Fruit fly (Drosophila melanogaster) whole organism, embryonic: ENCODE measurements around the gene Cdc37.

Experiments used
- Atf3 ChIP-seq: fragments of 200-800 bp; sonication (Bioruptor generic); optimal IDR thresholded peaks from 3 replicates; lab custom pipeline; 2016; ENCODE audit warnings: missing biosample characterization, missing genetic modification characterization
- B-H2 ChIP-seq: fragments of 200-800 bp; sonication (Bioruptor generic); optimal IDR thresholded peaks from 2 replicates; lab custom pipeline; 2018; ENCODE audit warnings: missing biosample characterization, mild to moderate bottlenecking, missing genetic modification characterization
- C15 ChIP-seq: fragments of 200-800 bp; sonication (Bioruptor generic); IDR thresholded peaks from 3 replicates; pipeline ENCODE4 v1.3.6; 2022; ENCODE audit warnings: missing biosample characterization, missing genetic modification characterization
- CG1024 ChIP-seq: fragments of 200-800 bp; sonication (Bioruptor generic); IDR thresholded peaks from 2 replicates; pipeline ENCODE4 v1.3.6; 2022; ENCODE audit warnings: missing biosample characterization, missing genetic modification characterization
- CG11398 ChIP-seq: fragments of 200-800 bp; sonication (Bioruptor generic); optimal IDR thresholded peaks from 2 replicates; lab custom pipeline; 2016; ENCODE audit warnings: missing biosample characterization, missing genetic modification characterization
- CG11456 ChIP-seq: fragments of 200-800 bp; sonication (Bioruptor generic); IDR thresholded peaks from 3 replicates; pipeline ENCODE4 v1.3.6; 2022; ENCODE audit warnings: missing biosample characterization, missing genetic modification characterization
- CG11560 ChIP-seq: fragments of 200-800 bp; sonication (Bioruptor generic); IDR thresholded peaks from 3 replicates; pipeline ENCODE4 v1.3.6; 2022; ENCODE audit warnings: missing biosample characterization, missing genetic modification characterization
- CG12219 ChIP-seq: fragments of 200-800 bp; sonication (Bioruptor generic); optimal IDR thresholded peaks from 3 replicates; lab custom pipeline; 2018; ENCODE audit warnings: missing biosample characterization, mild to moderate bottlenecking, missing genetic modification characterization
- CG12769 ChIP-seq: fragments of 200-800 bp; sonication (Bioruptor generic); optimal IDR thresholded peaks from 2 replicates; lab custom pipeline; 2019; ENCODE audit warnings: missing biosample characterization, mild to moderate bottlenecking, missing genetic modification characterization, moderate library complexity
- CG13775 ChIP-seq: fragments of 200-800 bp; sonication (Bioruptor generic); optimal IDR thresholded peaks from 3 replicates; lab custom pipeline; 2017; ENCODE audit warnings: missing biosample characterization, mild to moderate bottlenecking, missing genetic modification characterization
- CG14014 ChIP-seq: fragments of 200-800 bp; sonication (Bioruptor generic); IDR thresholded peaks from 2 replicates; pipeline ENCODE4 v1.3.6; 2022; ENCODE audit warnings: missing biosample characterization, missing genetic modification characterization
- CG14050 ChIP-seq: fragments of 200-800 bp; sonication (Bioruptor generic); IDR thresholded peaks from 3 replicates; pipeline ENCODE4 v1.3.6; 2022; ENCODE audit warnings: missing biosample characterization, missing genetic modification characterization
- CG14965 ChIP-seq: fragments of 200-800 bp; sonication (Bioruptor generic); optimal IDR thresholded peaks from 2 replicates; lab custom pipeline; 2016; ENCODE audit warnings: missing biosample characterization, missing genetic modification characterization, borderline replicate concordance
- CG1647 ChIP-seq: fragments of 200-800 bp; sonication (Bioruptor generic); optimal IDR thresholded peaks from 3 replicates; lab custom pipeline; 2016; ENCODE audit warnings: missing biosample characterization, missing genetic modification characterization
- CG16863 ChIP-seq: fragments of 200-800 bp; sonication (Bioruptor generic); optimal IDR thresholded peaks from 3 replicates; lab custom pipeline; 2016; ENCODE audit warnings: missing biosample characterization, missing genetic modification characterization
- CG1832 ChIP-seq: fragments of 200-800 bp; sonication (Bioruptor generic); optimal IDR thresholded peaks from 2 replicates; lab custom pipeline; 2017; ENCODE audit warnings: missing biosample characterization, mild to moderate bottlenecking, missing genetic modification characterization, inconsistent platforms
- CG31441 ChIP-seq: fragments of 200-800 bp; sonication (Bioruptor generic); IDR thresholded peaks from 2 replicates; pipeline ENCODE4 v1.3.6; 2022; ENCODE audit warnings: missing biosample characterization, missing genetic modification characterization
- CG34376 ChIP-seq: fragments of 200-800 bp; sonication (Bioruptor generic); optimal IDR thresholded peaks from 2 replicates; lab custom pipeline; 2018; ENCODE audit warnings: missing biosample characterization, mild to moderate bottlenecking, missing genetic modification characterization
- CG6854 ChIP-seq: fragments of 200-800 bp; sonication (Bioruptor generic); optimal IDR thresholded peaks from 3 replicates; lab custom pipeline; 2017; ENCODE audit warnings: missing biosample characterization, mild to moderate bottlenecking, missing genetic modification characterization
- CG7963 ChIP-seq: fragments of 200-800 bp; sonication (Bioruptor generic); IDR thresholded peaks from 3 replicates; pipeline ENCODE4 v1.3.6; 2022; ENCODE audit warnings: missing biosample characterization, missing genetic modification characterization; ENCODE audit not compliant: partially characterized antibody
- CG8765 ChIP-seq: fragments of 200-800 bp; sonication (Bioruptor generic); IDR thresholded peaks from 2 replicates; pipeline ENCODE4 v1.3.6; 2022; ENCODE audit warnings: missing biosample characterization, missing genetic modification characterization
- CG9215 ChIP-seq: fragments of 200-800 bp; sonication (Bioruptor generic); IDR thresholded peaks from 2 replicates; pipeline ENCODE4 v1.3.6; 2022; ENCODE audit warnings: missing biosample characterization, missing genetic modification characterization
- D19B ChIP-seq: fragments of 200-800 bp; sonication (Bioruptor generic); optimal IDR thresholded peaks from 2 replicates; lab custom pipeline; 2017; ENCODE audit warnings: missing biosample characterization, mild to moderate bottlenecking, missing genetic modification characterization
- Doc3 ChIP-seq: fragments of 200-800 bp; sonication (Bioruptor generic); IDR thresholded peaks from 3 replicates; pipeline ENCODE4 v1.3.6; 2022; ENCODE audit warnings: missing biosample characterization, missing genetic modification characterization; ENCODE audit not compliant: partially characterized antibody
- Dp ChIP-seq: fragments of 200-800 bp; sonication (Bioruptor generic); optimal IDR thresholded peaks from 2 replicates; lab custom pipeline; 2018; ENCODE audit warnings: missing biosample characterization, mild to moderate bottlenecking, missing genetic modification characterization, moderate library complexity
- Drgx ChIP-seq: fragments of 200-800 bp; sonication (Bioruptor generic); IDR thresholded peaks from 2 replicates; pipeline ENCODE4 v1.3.6; 2022; ENCODE audit warnings: missing biosample characterization, missing genetic modification characterization
- ERR ChIP-seq: fragments of 200-800 bp; sonication (Bioruptor generic); optimal IDR thresholded peaks from 2 replicates; lab custom pipeline; 2016; ENCODE audit warnings: missing biosample characterization, missing genetic modification characterization
- Ets97D ChIP-seq: fragments of 200-800 bp; sonication (Bioruptor generic); optimal IDR thresholded peaks from 3 replicates; lab custom pipeline; 2016; ENCODE audit warnings: missing biosample characterization, missing genetic modification characterization
- Fer2 ChIP-seq: fragments of 200-800 bp; sonication (Bioruptor generic); optimal IDR thresholded peaks from 2 replicates; lab custom pipeline; 2018; ENCODE audit warnings: missing biosample characterization, mild to moderate bottlenecking, missing genetic modification characterization, moderate library complexity
- Hr3 ChIP-seq: fragments of 200-800 bp; sonication (Bioruptor generic); optimal IDR thresholded peaks from 3 replicates; lab custom pipeline; 2016; ENCODE audit warnings: missing biosample characterization, missing genetic modification characterization
- Kr ChIP-seq: fragments of 200-800 bp; sonication (Bioruptor generic); optimal IDR thresholded peaks from 2 replicates; lab custom pipeline; 2017; ENCODE audit warnings: missing biosample characterization, mild to moderate bottlenecking, missing genetic modification characterization
- Poxn ChIP-seq: fragments of 200-800 bp; sonication (Bioruptor generic); IDR thresholded peaks from 2 replicates; pipeline ENCODE4 v1.3.6; 2022; ENCODE audit warnings: missing biosample characterization, missing genetic modification characterization
- Scr ChIP-seq: fragments of 200-800 bp; sonication (Bioruptor generic); IDR thresholded peaks from 2 replicates; pipeline ENCODE4 v1.3.6; 2022; ENCODE audit warnings: missing biosample characterization, missing genetic modification characterization; ENCODE audit not compliant: partially characterized antibody
- Sin3A ChIP-seq: fragments of >200 bp; optimal IDR thresholded peaks from 2 replicates; lab custom pipeline; 2018
- Taf1 ChIP-seq: fragments of 200-800 bp; sonication (Bioruptor generic); IDR thresholded peaks from 2 replicates; pipeline ENCODE4 v1.3.6; 2022; ENCODE audit warnings: missing biosample characterization, missing genetic modification characterization
- aop ChIP-seq: fragments of 200-800 bp; sonication (Bioruptor generic); IDR thresholded peaks from 2 replicates; pipeline ENCODE4 v1.3.6; 2022; ENCODE audit warnings: missing biosample characterization, missing genetic modification characterization
- br ChIP-seq: fragments of >200 bp; optimal IDR thresholded peaks from 2 replicates; lab custom pipeline; 2017
- danr ChIP-seq: fragments of 200-800 bp; sonication (Bioruptor generic); IDR thresholded peaks from 2 replicates; pipeline ENCODE4 v1.3.6; 2022; ENCODE audit warnings: missing biosample characterization, missing genetic modification characterization
- dimm ChIP-seq: fragments of 200-800 bp; sonication (Bioruptor generic); IDR thresholded peaks from 2 replicates; pipeline ENCODE4 v1.3.6; 2022; ENCODE audit warnings: missing biosample characterization, missing genetic modification characterization
- dmrt99B ChIP-seq: fragments of 200-800 bp; sonication (Bioruptor generic); optimal IDR thresholded peaks from 2 replicates; lab custom pipeline; 2018; ENCODE audit warnings: missing biosample characterization, mild to moderate bottlenecking, missing genetic modification characterization, moderate library complexity
- exex ChIP-seq: fragments of 200-800 bp; sonication (Bioruptor generic); optimal IDR thresholded peaks from 4 replicates; lab custom pipeline; 2018; ENCODE audit warnings: missing biosample characterization, mild to moderate bottlenecking, missing genetic modification characterization, moderate library complexity
- gsb ChIP-seq: fragments of 200-800 bp; sonication (Bioruptor generic); IDR thresholded peaks from 2 replicates; pipeline ENCODE4 v1.3.6; 2022; ENCODE audit warnings: missing biosample characterization, missing genetic modification characterization
- jumu ChIP-seq: fragments of 200-800 bp; sonication (Bioruptor generic); optimal IDR thresholded peaks from 3 replicates; lab custom pipeline; 2016; ENCODE audit warnings: missing biosample characterization, missing genetic modification characterization
- nerfin-1 ChIP-seq: fragments of 200-800 bp; sonication (Bioruptor generic); optimal IDR thresholded peaks from 3 replicates; lab custom pipeline; 2019; ENCODE audit warnings: missing biosample characterization, mild to moderate bottlenecking, missing genetic modification characterization, moderate library complexity
- org-1 ChIP-seq: fragments of 200-800 bp; sonication (Bioruptor generic); optimal IDR thresholded peaks from 2 replicates; lab custom pipeline; 2017; ENCODE audit warnings: missing biosample characterization, missing genetic modification characterization
- peb ChIP-seq: fragments of 200-800 bp; sonication (Bioruptor generic); IDR thresholded peaks from 2 replicates; pipeline ENCODE4 v1.3.6; 2022; ENCODE audit warnings: missing biosample characterization, missing genetic modification characterization
- pfk ChIP-seq: fragments of 200-800 bp; sonication (Bioruptor generic); optimal IDR thresholded peaks from 2 replicates; lab custom pipeline; 2018; ENCODE audit warnings: missing biosample characterization, mild to moderate bottlenecking, missing genetic modification characterization, moderate library complexity
- sim ChIP-seq: fragments of 200-800 bp; sonication (Bioruptor generic); IDR thresholded peaks from 2 replicates; pipeline ENCODE4 v1.3.6; 2022; ENCODE audit warnings: missing biosample characterization, missing genetic modification characterization
- tup ChIP-seq: fragments of 200-800 bp; sonication (Bioruptor generic); optimal IDR thresholded peaks from 2 replicates; lab custom pipeline; 2016; ENCODE audit warnings: missing biosample characterization, mild to moderate bottlenecking, missing genetic modification characterization, moderate library complexity
- vfl ChIP-seq: fragments of 200-800 bp; sonication (Bioruptor generic); optimal IDR thresholded peaks from 2 replicates; lab custom pipeline; 2016; ENCODE audit warnings: missing biosample characterization, missing genetic modification characterization
- yki ChIP-seq: fragments of >200 bp; optimal IDR thresholded peaks from 3 replicates; lab custom pipeline; 2018

The Cdc37 gene

dm6 chr3L:1794164-1794942 is 839 bp upstream of the Cdc37 start (continued):
- TF ChIP-seq CG1647, result no peak
- TF ChIP-seq sim (GFP tag; lab: Robert Waterston, UW), result 0 out of 2 replicates have a peak, but pooled peaks have one; percentile 20
- TF ChIP-seq CG12219 (GFP tag; lab: Kevin White, UChicago), result no peak
- no peak for TF ChIP-seq ERR (GFP tag; lab: Kevin White, UChicago)
- peak; percentile 31 for TF ChIP-seq CG6854
- TF ChIP-seq CG1832, result peak; percentile 63
- peak; percentile 43 for TF ChIP-seq pfk (GFP tag; lab: Kevin White, UChicago)
- TF ChIP-seq nerfin-1 (tag; lab: Kevin White, UChicago), result peak; percentile 84
- TF ChIP-seq Poxn (GFP tag; lab: Robert Waterston, UW), result no peak
- TF ChIP-seq Scr (GFP tag; lab: Robert Waterston, UW), result 0 out of 2 replicates have a peak, but pooled peaks have one; percentile 28
- TF ChIP-seq CG11398, result peak; percentile 27
- no peak for TF ChIP-seq CG13775
- no peak for TF ChIP-seq CG9215
- TF ChIP-seq Hr3, result no peak
- no peak for TF ChIP-seq gsb (GFP tag; lab: Robert Waterston, UW)
- TF ChIP-seq CG34376 (GFP tag; lab: Kevin White, UChicago), result peak; percentile 96
- TF ChIP-seq CG16863, result no peak
- no peak for TF ChIP-seq Fer2 (tag; lab: Kevin White, UChicago)
- TF ChIP-seq org-1 (GFP tag; lab: Kevin White, UChicago), result no peak
- peak; percentile 44; the same call in 1 of the 2 replicates for TF ChIP-seq CG14014 (GFP tag; lab: Robert Waterston, UW)
- TF ChIP-seq yki, result no peak
- TF ChIP-seq dimm (GFP tag; lab: Robert Waterston, UW), result no peak
- TF ChIP-seq Dp (GFP tag; lab: Kevin White, UChicago), result no peak
- TF ChIP-seq B-H2 (GFP tag; lab: Kevin White, UChicago), result peak; percentile 84
- TF ChIP-seq exex (tag; lab: Kevin White, UChicago), result peak; percentile 92
- no peak for TF ChIP-seq peb (GFP tag; lab: Robert Waterston, UW)
- no peak for TF ChIP-seq CG14965 (GFP tag; lab: Kevin White, UChicago)
- TF ChIP-seq Drgx, result 0 out of 2 replicates have a peak, but pooled peaks have one; percentile 19
- TF ChIP-seq aop (GFP tag; lab: Robert Waterston, UW), result peak; percentile 60; the same call in 1 of the 2 replicates
- no peak for TF ChIP-seq CG12769 (tag; lab: Kevin White, UChicago)
- TF ChIP-seq CG11456 (GFP tag; lab: Robert Waterston, UW), result peak; percentile 26; the same call in 1 of the 3 replicates
- TF ChIP-seq CG1024 (GFP tag; lab: Robert Waterston, UW), result peak; percentile 52; the same call in 1 of the 2 replicates
- TF ChIP-seq CG11560 (tag; lab: Robert Waterston, UW), result no peak
- peak; percentile 62 for TF ChIP-seq Ets97D (GFP tag; lab: Kevin White, UChicago)
- TF ChIP-seq Atf3, result peak; percentile 77
- TF ChIP-seq tup (GFP tag; lab: Kevin White, UChicago), result no peak
- TF ChIP-seq Doc3, result no peak
- no peak for TF ChIP-seq vfl (GFP tag; lab: Kevin White, UChicago)
- TF ChIP-seq jumu, result no peak
- no peak for TF ChIP-seq CG7963
- TF ChIP-seq C15 (GFP tag; lab: Robert Waterston, UW), result no peak
- TF ChIP-seq Sin3A (lab: Kevin White, UChicago), result no peak
- TF ChIP-seq dmrt99B (tag; lab: Kevin White, UChicago), result no peak
- TF ChIP-seq Taf1, result no peak
- TF ChIP-seq Kr (GFP tag; lab: Kevin White, UChicago), result no peak
- TF ChIP-seq D19B (GFP tag; lab: Kevin White, UChicago), result no peak
- no peak for TF ChIP-seq CG14050 (GFP tag; lab: Robert Waterston, UW)
- TF ChIP-seq danr (GFP tag; lab: Robert Waterston, UW), result no peak
- no peak for TF ChIP-seq CG8765 (GFP tag; lab: Robert Waterston, UW)
- no peak for TF ChIP-seq CG31441 (GFP tag; lab: Robert Waterston, UW)
- no peak for TF ChIP-seq br
